Fruit fly (Drosophila melanogaster) whole organism: ENCODE data around the gene sau.
A peak's percentile ranks its signal among the peaks of the same experiment; 100 is the strongest.

Source experiments
- CG8478 ChIP-seq: fragments of >200 bp; optimal IDR thresholded peaks from 2 replicates; lab custom pipeline; 2018; ENCODE audit warnings: inconsistent platforms
- Dll ChIP-seq: fragments of >200 bp; optimal IDR thresholded peaks from 2 replicates; lab custom pipeline; 2017
- pan ChIP-seq: fragments of >200 bp; optimal IDR thresholded peaks from 2 replicates; lab custom pipeline; 2017
- usp ChIP-seq: fragments of >200 bp; optimal IDR thresholded peaks from 2 replicates; lab custom pipeline; 2017; ENCODE audit warnings: missing biosample characterization, missing genetic modification characterization, mixed read lengths

DNA sequence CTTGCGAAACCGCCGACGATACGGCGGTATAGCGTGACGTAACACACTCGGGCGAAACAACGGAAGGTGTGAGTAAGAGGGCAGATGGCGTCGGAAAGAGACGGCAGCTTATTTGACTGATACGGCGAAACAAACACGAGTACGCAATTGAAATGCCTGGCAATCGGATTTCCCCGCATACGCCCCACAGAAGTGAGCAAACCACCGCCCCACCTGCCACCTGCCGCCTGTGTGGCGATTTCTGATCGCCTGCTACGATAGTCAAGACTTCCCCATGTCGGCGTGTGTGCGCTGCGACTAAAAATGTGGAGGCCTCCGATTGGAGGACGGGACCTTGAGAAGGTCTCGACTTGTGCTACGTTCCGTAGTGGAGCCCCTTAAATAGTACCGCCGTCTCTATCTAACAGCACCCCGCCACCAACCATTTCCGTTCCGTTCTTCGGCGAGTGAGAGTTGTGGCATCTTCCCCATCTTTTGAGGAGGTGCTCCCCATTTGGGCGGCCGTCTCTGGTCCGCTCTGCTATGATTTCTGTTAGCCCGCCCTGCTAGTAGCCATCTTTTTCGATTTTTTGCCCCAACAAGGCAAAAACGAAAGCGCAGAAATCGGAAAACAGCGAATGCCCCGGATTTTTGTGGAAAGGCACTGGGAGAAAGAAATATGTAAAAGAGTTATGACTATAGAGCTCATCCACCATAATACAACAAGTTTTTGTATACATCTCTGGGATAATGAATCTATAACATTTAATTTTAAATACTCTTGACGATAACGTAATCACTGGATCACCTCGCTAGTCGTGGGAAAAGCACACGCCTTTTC is 27.3 kb upstream of the sau start:
- no peak for TF ChIP-seq pan (lab: Kevin White, UChicago)
- TF ChIP-seq CG8478 (lab: Kevin White, UChicago): peak; percentile 21
- no peak for TF ChIP-seq usp (GFP tag; lab: Kevin White, UChicago)
- TF ChIP-seq Dll: no peak
